Worm (Caenorhabditis elegans) whole organism, L4 larva: ENCODE results near the gene F10E9.7.
A peak's percentile ranks its signal among the peaks of the same experiment; 100 is the strongest.

Source experiments
- D1046.2 ChIP-seq: fragments of 200-800 bp; sonication (Bioruptor generic); IDR thresholded peaks from 2 replicates; pipeline ENCODE4 v1.3.6; 2022; ENCODE audit warnings: missing genetic modification characterization, missing compliant biosample characterization
- F26F4.8 ChIP-seq: fragments of 200-800 bp; sonication (Bioruptor generic); conservative IDR thresholded peaks from 2 replicates; pipeline ENCODE4 v1.3.6; 2022; ENCODE audit warnings: missing genetic modification characterization, missing compliant biosample characterization
- F49E8.2 ChIP-seq: sonication (generic microtip); optimal IDR thresholded peaks from 2 replicates; lab custom pipeline; 2016; ENCODE audit warnings: missing compliant biosample characterization, mild to moderate bottlenecking, missing genetic modification characterization, borderline replicate concordance
- T20F7.1 ChIP-seq: fragments of 200-800 bp; sonication (Bioruptor generic); optimal IDR thresholded peaks from 2 replicates; lab custom pipeline; 2018; ENCODE audit warnings: mild to moderate bottlenecking, missing genetic modification characterization, missing compliant biosample characterization
- Y105C5A.15 ChIP-seq: fragments of 200-800 bp; sonication (Bioruptor generic); IDR thresholded peaks from 2 replicates; pipeline ENCODE4 v1.3.6; 2022; ENCODE audit warnings: missing genetic modification characterization, missing compliant biosample characterization
- Y48G9A.11 ChIP-seq: fragments of 200-800 bp; sonication (Bioruptor generic); IDR thresholded peaks from 2 replicates; pipeline ENCODE4 v1.3.6; 2022; ENCODE audit warnings: missing genetic modification reagents, missing genetic modification characterization, missing compliant biosample characterization
- ceh-44 ChIP-seq: fragments of 200-800 bp; sonication (Bioruptor generic); IDR thresholded peaks from 2 replicates; pipeline ENCODE4 v1.3.6; 2022; ENCODE audit warnings: missing genetic modification reagents, missing genetic modification characterization, missing compliant biosample characterization
- ceh-62 ChIP-seq: sonication (generic microtip); optimal IDR thresholded peaks from 2 replicates; lab custom pipeline; 2017; ENCODE audit warnings: missing biosample characterization, missing genetic modification characterization
- cey-2 ChIP-seq: sonication (generic microtip); optimal IDR thresholded peaks from 3 replicates; lab custom pipeline; 2017; ENCODE audit warnings: missing genetic modification characterization, mild to moderate bottlenecking, missing compliant biosample characterization, antibody characterized with exemption, borderline replicate concordance; ENCODE audit not compliant: insufficient read depth
- daf-8 ChIP-seq: fragments of 200-800 bp; sonication (Bioruptor generic); IDR thresholded peaks from 2 replicates; pipeline ENCODE4 v1.3.6; 2022; ENCODE audit warnings: missing genetic modification characterization, missing compliant biosample characterization
- dmd-8 ChIP-seq: fragments of 200-800 bp; sonication (Bioruptor generic); IDR thresholded peaks from 2 replicates; pipeline ENCODE4 v1.3.6; 2022; ENCODE audit warnings: missing genetic modification characterization, missing compliant biosample characterization
- dpl-1 ChIP-seq: fragments of 150-350 bp; optimal IDR thresholded peaks from 2 replicates; lab custom pipeline; 2014; ENCODE audit warnings: missing biosample characterization, missing genetic modification reagents, missing genetic modification characterization
- duxl-1 ChIP-seq: sonication (generic microtip); optimal IDR thresholded peaks from 2 replicates; lab custom pipeline; 2016; ENCODE audit warnings: mild to moderate bottlenecking, missing genetic modification characterization, moderate library complexity, missing compliant biosample characterization; ENCODE audit not compliant: poor library complexity
- egl-43 ChIP-seq: fragments of 200-800 bp; sonication (Bioruptor generic); IDR thresholded peaks from 2 replicates; pipeline ENCODE4 v1.3.6; 2022; ENCODE audit warnings: missing genetic modification reagents, missing genetic modification characterization, missing compliant biosample characterization
- fos-1 ChIP-seq: fragments of 150-350 bp; optimal IDR thresholded peaks from 2 replicates; lab custom pipeline; 2014; ENCODE audit warnings: missing biosample characterization, missing genetic modification characterization
- gei-8 ChIP-seq: fragments of 200-800 bp; sonication (Bioruptor generic); optimal IDR thresholded peaks from 2 replicates; lab custom pipeline; 2018; ENCODE audit warnings: mild to moderate bottlenecking, missing genetic modification characterization, missing compliant biosample characterization
- hlh-11 ChIP-seq: fragments of 200-800 bp; sonication (Bioruptor generic); optimal IDR thresholded peaks from 2 replicates; lab custom pipeline; 2018; ENCODE audit warnings: mild to moderate bottlenecking, missing genetic modification characterization, missing compliant biosample characterization
- hlh-30 ChIP-seq: sonication (generic microtip); optimal IDR thresholded peaks from 2 replicates; lab custom pipeline; 2017; ENCODE audit warnings: antibody characterized with exemption, mild to moderate bottlenecking, missing genetic modification characterization, missing compliant biosample characterization; ENCODE audit not compliant: insufficient read depth
- hmg-1.1 ChIP-seq: fragments of 200-800 bp; sonication (Bioruptor generic); IDR thresholded peaks from 2 replicates; pipeline ENCODE4 v1.3.6; 2022; ENCODE audit warnings: missing genetic modification reagents, missing genetic modification characterization, missing compliant biosample characterization
- jun-1 ChIP-seq: fragments of 150-350 bp; optimal IDR thresholded peaks from 2 replicates; lab custom pipeline; 2014; ENCODE audit warnings: missing biosample characterization, missing genetic modification reagents, missing genetic modification characterization
- lim-7 ChIP-seq: fragments of 200-800 bp; sonication (Bioruptor generic); IDR thresholded peaks from 2 replicates; pipeline ENCODE4 v1.3.6; 2022; ENCODE audit warnings: missing genetic modification characterization, missing compliant biosample characterization
- lin-29 ChIP-seq: fragments of 200-800 bp; sonication (Bioruptor generic); IDR thresholded peaks from 2 replicates; pipeline ENCODE4 v1.3.6; 2022; ENCODE audit warnings: missing genetic modification reagents, missing genetic modification characterization, missing compliant biosample characterization
- lin-38 ChIP-seq: fragments of 200-800 bp; sonication (Bioruptor generic); IDR thresholded peaks from 2 replicates; pipeline ENCODE4 v1.3.6; 2022; ENCODE audit warnings: missing genetic modification reagents, missing genetic modification characterization, missing compliant biosample characterization
- lin-39 ChIP-seq: fragments of 150-350 bp; optimal IDR thresholded peaks from 2 replicates; lab custom pipeline; 2014; ENCODE audit warnings: missing biosample characterization, missing genetic modification reagents, missing genetic modification characterization
- mes-2 ChIP-seq: sonication (generic microtip); optimal IDR thresholded peaks from 2 replicates; lab custom pipeline; 2016; ENCODE audit warnings: missing genotype, mild to moderate bottlenecking, missing genetic modification characterization, missing compliant biosample characterization; ENCODE audit not compliant: poor library complexity, severe bottlenecking
- mxl-2 ChIP-seq: fragments of 200-800 bp; sonication (Bioruptor generic); conservative IDR thresholded peaks from 2 replicates; pipeline ENCODE4 v1.3.6; 2022; ENCODE audit warnings: missing genetic modification reagents, missing genetic modification characterization, missing compliant biosample characterization
- nhr-237 ChIP-seq: sonication (generic microtip); optimal IDR thresholded peaks from 2 replicates; lab custom pipeline; 2017; ENCODE audit warnings: missing biosample characterization, missing genetic modification characterization
- nhr-28 ChIP-seq: fragments of 150-350 bp; optimal IDR thresholded peaks from 2 replicates; lab custom pipeline; 2014; ENCODE audit warnings: missing biosample characterization, missing genetic modification characterization
- nhr-41 ChIP-seq: fragments of 200-800 bp; sonication (Bioruptor generic); IDR thresholded peaks from 2 replicates; pipeline ENCODE4 v1.3.6; 2022; ENCODE audit warnings: missing genetic modification reagents, missing genetic modification characterization, missing compliant biosample characterization
- nhr-6 ChIP-seq: fragments of 150-350 bp; optimal IDR thresholded peaks from 2 replicates; lab custom pipeline; 2014; ENCODE audit warnings: missing biosample characterization, missing genetic modification characterization
- pha-4 ChIP-seq, 2 experiments: fragments of 150-350 bp in 1 of 2; fragments of 200-800 bp in 1 of 2; sonication (Bioruptor generic) in 1 of 2; IDR thresholded peaks in 1 of 2; optimal IDR thresholded peaks in 1 of 2; 2 replicates each; pipeline versions ENCODE4 v1.3.6 to Lab custom; 2014 to 2022; ENCODE audit warnings: missing genetic modification characterization in 2 of 2, missing genetic modification reagents in 2 of 2, missing biosample characterization in 1 of 2, missing compliant biosample characterization in 1 of 2
- pqm-1 ChIP-seq: sonication (generic microtip); optimal IDR thresholded peaks from 2 replicates; lab custom pipeline; 2017; ENCODE audit warnings: missing biosample characterization, missing genetic modification characterization
- sdz-12 ChIP-seq: fragments of 200-800 bp; sonication (Bioruptor generic); optimal IDR thresholded peaks from 2 replicates; lab custom pipeline; 2018; ENCODE audit warnings: mild to moderate bottlenecking, missing genetic modification characterization, missing compliant biosample characterization
- set-16 ChIP-seq: fragments of 200-800 bp; sonication (Bioruptor generic); IDR thresholded peaks from 2 replicates; pipeline ENCODE4 v1.3.6; 2022; ENCODE audit warnings: missing genetic modification reagents, missing genetic modification characterization, missing compliant biosample characterization
- snpc-4 ChIP-seq: fragments of 150-350 bp; optimal IDR thresholded peaks from 2 replicates; lab custom pipeline; 2014; ENCODE audit warnings: missing biosample characterization, missing genetic modification characterization
- tag-97 ChIP-seq: fragments of 200-800 bp; sonication (Bioruptor generic); IDR thresholded peaks from 2 replicates; pipeline ENCODE4 v1.3.6; 2022; ENCODE audit warnings: missing genetic modification characterization, missing compliant biosample characterization
- tra-1 ChIP-seq: fragments of 200-800 bp; sonication (Bioruptor generic); IDR thresholded peaks from 2 replicates; pipeline ENCODE4 v1.3.6; 2022; ENCODE audit warnings: missing genetic modification reagents, missing genetic modification characterization, missing compliant biosample characterization
- unc-130 ChIP-seq: sonication (generic microtip); optimal IDR thresholded peaks from 2 replicates; lab custom pipeline; 2016; ENCODE audit warnings: missing genetic modification reagents, missing genetic modification characterization, missing compliant biosample characterization
- unc-62 ChIP-seq, 3 experiments: fragments of 150-350 bp in 1 of 3; sonication (generic microtip); optimal IDR thresholded peaks in 2 of 3; peaks in 1 of 3; 1 replicate in 1 of 3; 2 replicates in 2 of 3; lab custom pipeline; 2014 to 2017; ENCODE audit warnings: missing biosample characterization in 3 of 3, missing genetic modification characterization in 3 of 3, missing genetic modification reagents in 3 of 3, missing genotype in 1 of 3
- zfp-2 ChIP-seq: sonication (generic microtip); optimal IDR thresholded peaks from 2 replicates; lab custom pipeline; 2016; ENCODE audit warnings: mild to moderate bottlenecking, missing genetic modification characterization, missing compliant biosample characterization

F10E9.7 gene

DNA sequence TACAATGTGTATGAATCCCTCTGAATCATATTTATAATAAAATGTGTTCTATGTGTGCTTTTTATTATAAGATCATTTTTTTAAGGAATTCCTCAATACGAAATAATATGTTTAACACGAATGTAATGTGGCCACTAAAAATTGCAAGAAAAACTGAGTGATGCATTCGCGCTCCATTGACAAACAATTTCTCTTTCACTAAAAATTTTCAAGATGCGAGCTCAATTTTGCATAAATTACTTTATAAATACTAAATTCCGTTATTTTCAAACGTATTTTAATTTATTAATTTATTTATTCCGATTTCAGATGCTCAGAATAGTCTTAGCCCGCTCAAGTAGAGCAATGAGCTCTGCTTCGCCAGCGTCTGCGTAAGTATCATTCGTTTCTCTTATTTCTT is 41.5 kb downstream of the F10E9.7 start, which contains the start of gene mrps-9:
Gene mrps-9, plus strand, starts transcription at position 310 of the 400 bp plus-strand sequence.
- TF ChIP-seq hlh-11 (tag; lab: Kevin White, UChicago) (no peak), unc-62 (GFP tag; optimal IDR thresholded peaks at IDR 0.05 in 1 of 2; lab: Kevin White, UChicago) (no peak), unc-62 (tag; optimal IDR thresholded peaks at IDR 0.05; lab: Kevin White, UChicago) (no peak), T20F7.1 (peak; percentile 29), pha-4 (GFP tag; IDR thresholded peaks at IDR 0.05; lab: Robert Waterston, UW) (no peak), pha-4 (tag; optimal IDR thresholded peaks at IDR 0.05; lab: Kevin White, UChicago) (no peak), ceh-62 (tag; lab: Kevin White, UChicago) (no peak), tra-1 (no peak), fos-1 (tag; lab: Kevin White, UChicago) (no peak), jun-1 (tag; lab: Kevin White, UChicago) (no peak), hlh-30 (tag; lab: Kevin White, UChicago) (peak; percentile 2), ceh-44 (GFP tag; lab: Robert Waterston, UW) (no peak), mes-2 (tag; lab: Kevin White, UChicago) (peak; percentile 61), D1046.2 (no peak), pqm-1 (tag; lab: Kevin White, UChicago) (no peak), lin-38 (GFP tag; lab: Robert Waterston, UW) (peak; percentile 94), dpl-1 (GFP tag; lab: Kevin White, UChicago) (peak; percentile 31), dmd-8 (no peak)

DNA sequence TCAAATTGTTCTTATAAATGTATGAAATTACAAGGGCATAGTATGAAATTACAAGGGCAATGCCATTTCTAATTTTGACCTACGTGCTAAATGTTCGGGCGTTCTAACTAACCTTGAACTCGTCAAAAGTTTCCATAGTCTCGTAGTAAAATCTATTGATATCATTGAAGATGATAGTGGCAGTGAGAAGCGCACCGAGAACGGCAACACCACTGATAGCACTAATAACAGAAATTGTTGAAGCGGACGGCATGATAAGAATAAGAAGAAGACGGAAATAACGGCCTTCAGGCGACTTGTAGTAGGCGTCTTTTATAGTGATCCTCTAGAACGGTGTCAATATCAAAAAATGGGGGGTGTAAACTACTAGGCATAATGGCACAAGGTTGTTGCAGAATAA is 43.9 kb downstream of the F10E9.7 start, which contains the start of gene col-91:
Gene col-91, minus strand, starts transcription at position 288 of the 400 bp plus-strand sequence.
- TF ChIP-seq unc-62 (GFP tag; optimal IDR thresholded peaks at IDR 0.05 in 1 of 2; lab: Kevin White, UChicago) (peak in 1 of 2 experiments; percentile 23), unc-62 (tag; optimal IDR thresholded peaks at IDR 0.05; lab: Kevin White, UChicago) (no peak), zfp-2 (tag; lab: Kevin White, UChicago) (no peak), nhr-28 (tag; lab: Kevin White, UChicago) (peak; percentile 37)

DNA sequence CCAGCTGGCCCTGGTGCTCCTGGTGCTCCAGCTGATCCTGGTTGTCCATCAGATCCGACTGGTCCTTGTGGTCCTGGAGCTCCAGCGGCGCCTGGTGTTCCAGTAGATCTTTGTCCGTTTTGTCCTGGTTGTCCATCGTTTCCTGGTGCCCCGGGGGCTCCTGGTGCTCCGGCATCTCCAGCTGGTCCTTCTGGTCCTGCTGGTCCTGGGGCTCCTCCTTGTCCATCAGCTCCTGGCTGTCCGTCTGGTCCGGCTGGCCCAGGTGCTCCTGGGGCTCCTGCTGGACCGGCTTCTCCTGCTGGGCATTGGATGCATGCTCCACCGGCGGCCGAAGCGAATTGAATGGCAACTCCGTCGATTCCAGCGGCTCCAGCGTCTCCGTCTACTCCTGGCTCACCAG is 44.6 kb downstream of the F10E9.7 start:
- no peak for TF ChIP-seq gei-8
- no peak for TF ChIP-seq D1046.2
- TF ChIP-seq Y105C5A.15 = no peak
- TF ChIP-seq ceh-44 (GFP tag; lab: Robert Waterston, UW) = no peak
- no peak for TF ChIP-seq nhr-237 (tag; lab: Kevin White, UChicago)
- peak; percentile 98 for TF ChIP-seq set-16
- no peak for TF ChIP-seq nhr-41 (GFP tag; lab: Robert Waterston, UW)
- TF ChIP-seq fos-1 (tag; lab: Kevin White, UChicago) = no peak
- peak; percentile 10 for TF ChIP-seq mes-2 (tag; lab: Kevin White, UChicago)
- TF ChIP-seq tag-97 = no peak
- TF ChIP-seq dmd-8 = no peak
- no peak for TF ChIP-seq unc-62 (GFP tag; optimal IDR thresholded peaks at IDR 0.05 in 1 of 2; lab: Kevin White, UChicago)
- no peak for TF ChIP-seq unc-62 (tag; optimal IDR thresholded peaks at IDR 0.05; lab: Kevin White, UChicago)
- no peak for TF ChIP-seq lin-39 (tag; lab: Kevin White, UChicago)
- no peak for TF ChIP-seq hmg-1.1 (GFP tag; lab: Robert Waterston, UW)
- TF ChIP-seq lin-38 (GFP tag; lab: Robert Waterston, UW) = 0 out of 2 replicates have a peak, but pooled peaks have one; percentile 15
- no peak for TF ChIP-seq mxl-2 (GFP tag; lab: Robert Waterston, UW)
- peak; percentile 51 for TF ChIP-seq sdz-12 (GFP tag; lab: Kevin White, UChicago)
- TF ChIP-seq nhr-6 (tag; lab: Kevin White, UChicago) = no peak
- TF ChIP-seq F26F4.8 (GFP tag; lab: Robert Waterston, UW) = no peak
- no peak for TF ChIP-seq lin-29 (GFP tag; lab: Robert Waterston, UW)
- no peak for TF ChIP-seq unc-130 (GFP tag; lab: Kevin White, UChicago)
- TF ChIP-seq egl-43 (GFP tag; lab: Robert Waterston, UW) = 0 out of 2 replicates have a peak, but pooled peaks have one; percentile 17

DNA sequence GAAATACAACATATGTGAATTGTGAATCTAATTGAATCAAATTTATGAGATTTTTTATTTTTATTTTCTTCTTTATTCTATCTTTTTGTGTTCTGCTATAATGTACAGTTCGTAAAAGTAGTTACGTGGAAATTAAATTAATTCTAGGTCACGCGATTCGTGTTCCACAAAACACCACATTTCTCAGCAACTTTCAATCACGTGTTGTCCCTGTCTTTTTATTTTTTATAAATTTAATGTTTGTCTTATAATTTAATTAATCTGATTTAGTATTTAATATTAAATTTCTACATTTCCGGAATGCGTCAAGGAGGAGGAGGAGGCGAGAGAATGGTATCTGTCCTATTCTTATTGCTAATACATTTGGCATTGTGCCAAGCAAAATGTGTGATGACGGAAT is 49.2 kb downstream of the F10E9.7 start, which contains the start of gene ncr-2:
Gene ncr-2, plus strand, starts transcription at position 301 of the 400 bp plus-strand sequence.
- TF ChIP-seq lim-7 (GFP tag; lab: Robert Waterston, UW) (no peak), F49E8.2 (tag; lab: Kevin White, UChicago) (no peak), daf-8 (GFP tag; lab: Robert Waterston, UW) (no peak), set-16 (no peak), nhr-28 (tag; lab: Kevin White, UChicago) (no peak), mes-2 (tag; lab: Kevin White, UChicago) (no peak), snpc-4 (no peak), Y48G9A.11 (GFP tag; lab: Robert Waterston, UW) (no peak), dpl-1 (GFP tag; lab: Kevin White, UChicago) (no peak), duxl-1 (tag; lab: Kevin White, UChicago) (no peak), cey-2 (tag; lab: Kevin White, UChicago) (no peak), hmg-1.1 (GFP tag; lab: Robert Waterston, UW) (no peak)
- TF ChIP-seq, all 104 proteins: peak for 0
